Worm (Caenorhabditis elegans) whole organism, early embryonic: Measurements from ENCODE around the gene clec-37.

ENCODE experiments used
- B0310.2 ChIP-seq: sonication (generic microtip); optimal IDR thresholded peaks from 2 replicates; lab custom pipeline; 2016; ENCODE audit warnings: mild to moderate bottlenecking, missing genetic modification characterization, missing compliant biosample characterization
- aly-1 ChIP-seq: sonication (generic microtip); optimal IDR thresholded peaks from 2 replicates; lab custom pipeline; 2016; ENCODE audit warnings: missing genetic modification characterization, missing compliant biosample characterization
- ama-1 ChIP-seq: fragments of 150-350 bp; optimal IDR thresholded peaks from 2 replicates; lab custom pipeline; 2014
- ceh-36 ChIP-seq: sonication (generic microtip); optimal IDR thresholded peaks from 2 replicates; lab custom pipeline; 2016; ENCODE audit warnings: missing genetic modification characterization, inconsistent platforms, missing compliant biosample characterization
- ets-7 ChIP-seq: sonication (generic microtip); optimal IDR thresholded peaks from 2 replicates; lab custom pipeline; 2016; ENCODE audit warnings: missing genotype, missing genetic modification characterization, missing compliant biosample characterization
- flt-1 ChIP-seq: fragments of 200-800 bp; sonication (Bioruptor generic); IDR thresholded peaks from 2 replicates; pipeline ENCODE4 v1.3.6; 2022; ENCODE audit warnings: missing genetic modification characterization, missing compliant biosample characterization
- hmg-4 ChIP-seq: fragments of 200-800 bp; sonication (Bioruptor generic); optimal IDR thresholded peaks from 2 replicates; lab custom pipeline; 2018; ENCODE audit warnings: mild to moderate bottlenecking, missing genetic modification characterization, missing compliant biosample characterization
- hnd-1 ChIP-seq: sonication (generic microtip); optimal IDR thresholded peaks from 2 replicates; lab custom pipeline; 2016; ENCODE audit warnings: missing genetic modification characterization, missing compliant biosample characterization
- sea-1 ChIP-seq: fragments of 200-800 bp; sonication (Bioruptor generic); conservative IDR thresholded peaks from 2 replicates; pipeline ENCODE4 v1.3.6; 2022; ENCODE audit warnings: missing genetic modification characterization, missing compliant biosample characterization
- tbx-37 ChIP-seq: fragments of 200-800 bp; sonication (Bioruptor generic); conservative IDR thresholded peaks from 2 replicates; pipeline ENCODE4 v1.3.6; 2022; ENCODE audit warnings: missing genetic modification reagents, missing genetic modification characterization, missing compliant biosample characterization
- tra-4 ChIP-seq: sonication (generic microtip); optimal IDR thresholded peaks from 2 replicates; lab custom pipeline; 2017; ENCODE audit warnings: missing genetic modification characterization, missing compliant biosample characterization

- TF ChIP-seq hnd-1 (tag; lab: Kevin White, UChicago) (no peak), hmg-4 (GFP tag; lab: Kevin White, UChicago) (no peak), ceh-36 (no peak), B0310.2 (tag; lab: Kevin White, UChicago) (no peak), aly-1 (tag; lab: Kevin White, UChicago) (no peak), sea-1 (GFP tag; lab: Robert Waterston, UW) (no peak), ama-1 (lab: Kevin White, UChicago) (no peak), ets-7 (tag; lab: Kevin White, UChicago) (no peak), flt-1 (GFP tag; lab: Robert Waterston, UW) (no peak), tra-4 (tag; lab: Kevin White, UChicago) (no peak), tbx-37 (GFP tag; lab: Robert Waterston, UW) (no peak)
Observed at ce11 chrV:16853956-16854683, 2.2 kb upstream of the clec-37 start, which contains the start of the genes clec-35 and clec-27.
